Worm (Caenorhabditis elegans): ENCODE data around the gene VW02B12L.2.
A peak's percentile ranks its signal among the peaks of the same experiment; 100 is the strongest.

Gene VW02B12L.2

ce11 chrII:11484600-11484999 is 44.5 kb upstream of the VW02B12L.2 start (continued):
- TF ChIP-seq rcor-1 (GFP tag; IDR thresholded peaks at IDR 0.05) (peak; percentile 88), hmg-1.2 (GFP tag; IDR thresholded peaks at IDR 0.05) (peak; percentile 85), repo-1 (tag; optimal IDR thresholded peaks at IDR 0.05) (peak; percentile 87), F37B4.10 (GFP tag; IDR thresholded peaks at IDR 0.05) (0 out of 2 replicates have a peak, but pooled peaks have one; percentile 76), ceh-100 (GFP tag; IDR thresholded peaks at IDR 0.05) (peak; percentile 82), madf-8 (GFP tag; conservative IDR thresholded peaks at IDR 0.05) (peak; percentile 49), C06A6.2 (GFP tag; conservative IDR thresholded peaks at IDR 0.05) (peak; percentile 57), zfh-2 (GFP tag; conservative IDR thresholded peaks at IDR 0.05) (peak; percentile 83), Y79H2A.3 (GFP tag; conservative IDR thresholded peaks at IDR 0.05) (peak; percentile 61; the same call in 1 of the 2 replicates), sdz-38 (tag; optimal IDR thresholded peaks at IDR 0.05) (no peak), hmg-20 (GFP tag; IDR thresholded peaks at IDR 0.05) (peak; percentile 88), nhr-120 (GFP tag; IDR thresholded peaks at IDR 0.05) (peak; percentile 97), pha-4 (tag; optimal IDR thresholded peaks at IDR 0.05) (no peak), snpc-1.1 (tag; optimal IDR thresholded peaks at IDR 0.05; ENCODE audit: insufficient read depth) (peak; percentile 82), let-526 (GFP tag; IDR thresholded peaks at IDR 0.05) (0 out of 2 replicates have a peak, but pooled peaks have one; percentile 79), mxl-1 (tag; optimal IDR thresholded peaks at IDR 0.05) (peak; percentile 98), lin-54 (GFP tag; optimal IDR thresholded peaks at IDR 0.05) (peak; percentile 81), madf-10 (tag; optimal IDR thresholded peaks at IDR 0.05) (peak; percentile 87), hrde-1 (tag; optimal IDR thresholded peaks at IDR 0.05; ENCODE audit: borderline replicate concordance) (peak; percentile 77), bed-2 (GFP tag; IDR thresholded peaks at IDR 0.05) (no peak), sptf-2 (GFP tag; optimal IDR thresholded peaks at IDR 0.05) (peak; percentile 98), B0261.1 (tag; optimal IDR thresholded peaks at IDR 0.05) (peak; percentile 98), unc-130 (GFP tag; optimal IDR thresholded peaks at IDR 0.05) (peak; percentile 62), nhr-80 (tag; optimal IDR thresholded peaks at IDR 0.05) (peak; percentile 57), egrh-3 (GFP tag; IDR thresholded peaks at IDR 0.05) (peak; percentile 50), F57A8.1 (GFP tag; optimal IDR thresholded peaks at IDR 0.05) (peak; percentile 98), ceh-79 (tag; optimal IDR thresholded peaks at IDR 0.05) (peak; percentile 91), aptf-2 (GFP tag; conservative IDR thresholded peaks at IDR 0.05) (0 out of 2 replicates have a peak, but pooled peaks have one; percentile 58), nhr-27 (tag; optimal IDR thresholded peaks at IDR 0.05) (peak; percentile 97), F52B5.7 (tag; optimal IDR thresholded peaks at IDR 0.05) (peak; percentile 98), nfya-2 (GFP tag; IDR thresholded peaks at IDR 0.05) (0 out of 2 replicates have a peak, but pooled peaks have one; percentile 46)

DNA sequence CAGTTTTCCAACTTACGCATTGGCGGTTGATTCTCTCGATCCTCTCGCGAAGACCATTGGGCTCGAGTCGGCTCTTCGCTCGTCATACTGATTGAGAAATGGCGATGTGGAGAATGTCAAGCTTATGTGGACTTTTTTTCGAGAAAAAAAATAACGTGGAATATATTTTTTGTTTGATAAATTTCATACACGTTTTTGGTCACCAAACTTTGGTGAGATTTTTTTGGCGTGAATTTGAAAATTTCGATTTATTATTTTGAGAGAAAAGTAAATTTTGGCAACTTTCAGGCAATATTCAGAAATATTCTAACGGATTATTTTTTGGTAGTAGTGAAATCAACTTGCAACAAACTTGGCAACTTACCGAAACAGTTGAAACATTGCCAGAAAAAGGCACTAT is 38.9 kb upstream of the VW02B12L.2 start, which contains the start of gene W02B12.12:
W02B12.12 (minus strand) TSS at position 101 of the 400 bp plus-strand sequence.
- TF ChIP-seq ztf-25 (GFP tag; IDR thresholded peaks at IDR 0.05): no peak
- TF ChIP-seq rec-8 (tag; optimal IDR thresholded peaks at IDR 0.05): no peak
- no peak for TF ChIP-seq F23B12.7 (tag; optimal IDR thresholded peaks at IDR 0.05; ENCODE audit: insufficient read depth)
- TF ChIP-seq egl-44 (GFP tag; IDR thresholded peaks at IDR 0.05): no peak
- no peak for TF ChIP-seq snpc-1.1 (tag; optimal IDR thresholded peaks at IDR 0.05; ENCODE audit: insufficient read depth)
- no peak for TF ChIP-seq sdz-38 (tag; optimal IDR thresholded peaks at IDR 0.05)

- TF ChIP-seq gei-17 (GFP tag; optimal IDR thresholded peaks at IDR 0.05) (no peak), chd-7 (tag; optimal IDR thresholded peaks at IDR 0.05) (no peak), akir-1 (GFP tag; optimal IDR thresholded peaks at IDR 0.05) (no peak), rec-8 (tag; optimal IDR thresholded peaks at IDR 0.05) (no peak), fkh-3 (tag; optimal IDR thresholded peaks at IDR 0.05) (no peak), Y95B8A.8 (GFP tag; IDR thresholded peaks at IDR 0.05) (no peak), egl-44 (GFP tag; IDR thresholded peaks at IDR 0.05) (no peak), hlh-12 (tag; optimal IDR thresholded peaks at IDR 0.05) (no peak), tbp1 (GFP tag; optimal IDR thresholded peaks at IDR 0.05) (no peak)
Measured at ce11 chrII:11476410-11476809, 36.3 kb upstream of the VW02B12L.2 start, which contains the start of gene W02B12.16. W02B12.16 (minus strand) TSS chrII:11476510.

Data from whole organism, young adult.